Fruit fly (Drosophila melanogaster) whole organism, embryonic: Measurements from ENCODE around the gene Als2.

ENCODE experiments used
- Asciz ChIP-seq: fragments of 200-800 bp; sonication (Bioruptor generic); optimal IDR thresholded peaks from 2 replicates; lab custom pipeline; 2017; ENCODE audit warnings: missing biosample characterization, mild to moderate bottlenecking, missing genetic modification characterization, missing genetic modification reagents
- Bgb ChIP-seq: fragments of 200-800 bp; sonication (Bioruptor generic); IDR thresholded peaks from 2 replicates; pipeline ENCODE4 v1.3.6; 2022; ENCODE audit warnings: missing biosample characterization, missing genetic modification characterization; ENCODE audit not compliant: partially characterized antibody
- CG10654 ChIP-seq: fragments of 200-800 bp; sonication (Bioruptor generic); optimal IDR thresholded peaks from 2 replicates; lab custom pipeline; 2016; ENCODE audit warnings: missing biosample characterization, missing genetic modification characterization
- CG12071 ChIP-seq: fragments of 200-800 bp; sonication (Bioruptor generic); optimal IDR thresholded peaks from 3 replicates; lab custom pipeline; 2018; ENCODE audit warnings: missing biosample characterization, mild to moderate bottlenecking, missing genetic modification characterization
- CG12219 ChIP-seq: fragments of 200-800 bp; sonication (Bioruptor generic); optimal IDR thresholded peaks from 3 replicates; lab custom pipeline; 2018; ENCODE audit warnings: missing biosample characterization, mild to moderate bottlenecking, missing genetic modification characterization
- CG12942 ChIP-seq: fragments of 200-800 bp; sonication (Bioruptor generic); optimal IDR thresholded peaks from 3 replicates; lab custom pipeline; 2016; ENCODE audit warnings: missing biosample characterization, missing genetic modification characterization
- CG13123 ChIP-seq: fragments of 200-800 bp; sonication (Bioruptor generic); optimal IDR thresholded peaks from 2 replicates; lab custom pipeline; 2016; ENCODE audit warnings: missing biosample characterization, missing genetic modification characterization
- CG13775 ChIP-seq: fragments of 200-800 bp; sonication (Bioruptor generic); optimal IDR thresholded peaks from 3 replicates; lab custom pipeline; 2017; ENCODE audit warnings: missing biosample characterization, mild to moderate bottlenecking, missing genetic modification characterization
- CG14050 ChIP-seq: fragments of 200-800 bp; sonication (Bioruptor generic); IDR thresholded peaks from 3 replicates; pipeline ENCODE4 v1.3.6; 2022; ENCODE audit warnings: missing biosample characterization, missing genetic modification characterization
- CG14860 ChIP-seq: fragments of 200-800 bp; sonication (Bioruptor generic); IDR thresholded peaks from 3 replicates; pipeline ENCODE4 v1.3.6; 2022; ENCODE audit warnings: missing biosample characterization, missing genetic modification characterization; ENCODE audit not compliant: partially characterized antibody
- CG31388 ChIP-seq: fragments of 200-800 bp; sonication (Bioruptor generic); optimal IDR thresholded peaks from 2 replicates; lab custom pipeline; 2016; ENCODE audit warnings: missing biosample characterization, missing genetic modification characterization
- CG3163 ChIP-seq: fragments of 200-800 bp; sonication (Bioruptor generic); optimal IDR thresholded peaks from 3 replicates; lab custom pipeline; 2016; ENCODE audit warnings: missing biosample characterization, missing genetic modification characterization
- CG3995 ChIP-seq: fragments of 200-800 bp; sonication (Bioruptor generic); optimal IDR thresholded peaks from 3 replicates; lab custom pipeline; 2016; ENCODE audit warnings: missing biosample characterization, missing genetic modification characterization
- CG4404 ChIP-seq: fragments of 200-800 bp; sonication (Bioruptor generic); IDR thresholded peaks from 2 replicates; pipeline ENCODE4 v1.3.6; 2022; ENCODE audit warnings: missing biosample characterization, missing genetic modification characterization
- CG6254 ChIP-seq: fragments of 200-800 bp; sonication (Bioruptor generic); optimal IDR thresholded peaks from 3 replicates; lab custom pipeline; 2017; ENCODE audit warnings: mild to moderate bottlenecking, missing biosample characterization, missing genetic modification reagents, missing genetic modification characterization
- CG6683 ChIP-seq: fragments of 200-800 bp; sonication (Bioruptor generic); optimal IDR thresholded peaks from 2 replicates; lab custom pipeline; 2017; ENCODE audit warnings: missing biosample characterization, mild to moderate bottlenecking, missing genetic modification characterization, missing genetic modification reagents
- CG7271 ChIP-seq: fragments of 200-800 bp; sonication (Bioruptor generic); optimal IDR thresholded peaks from 2 replicates; lab custom pipeline; 2018; ENCODE audit warnings: missing biosample characterization, mild to moderate bottlenecking, missing genetic modification characterization, moderate library complexity
- CG7839 ChIP-seq: fragments of 200-800 bp; sonication (Bioruptor generic); optimal IDR thresholded peaks from 3 replicates; lab custom pipeline; 2018; ENCODE audit warnings: missing biosample characterization, mild to moderate bottlenecking, missing genetic modification characterization, moderate library complexity
- CG8281 ChIP-seq: fragments of 200-800 bp; sonication (Bioruptor generic); optimal IDR thresholded peaks from 2 replicates; lab custom pipeline; 2018; ENCODE audit warnings: missing biosample characterization, mild to moderate bottlenecking, missing genetic modification characterization, moderate library complexity
- CG9817 ChIP-seq: fragments of 200-800 bp; sonication (Bioruptor generic); optimal IDR thresholded peaks from 2 replicates; lab custom pipeline; 2018; ENCODE audit warnings: missing biosample characterization, mild to moderate bottlenecking, missing genetic modification characterization, moderate library complexity
- Camta ChIP-seq: fragments of 200-800 bp; sonication (Bioruptor generic); optimal IDR thresholded peaks from 2 replicates; lab custom pipeline; 2016; ENCODE audit warnings: missing biosample characterization, missing genetic modification characterization
- Dll ChIP-seq: fragments of 200-800 bp; sonication (Bioruptor generic); IDR thresholded peaks from 4 replicates; pipeline ENCODE4 v1.3.6; 2022; ENCODE audit warnings: missing biosample characterization, missing genetic modification characterization; ENCODE audit not compliant: partially characterized antibody
- ERR ChIP-seq: fragments of 200-800 bp; sonication (Bioruptor generic); optimal IDR thresholded peaks from 2 replicates; lab custom pipeline; 2016; ENCODE audit warnings: missing biosample characterization, missing genetic modification characterization
- GATAe ChIP-seq: fragments of 200-800 bp; sonication (Bioruptor generic); conservative IDR thresholded peaks from 2 replicates; pipeline ENCODE4 v1.3.6; 2022; ENCODE audit warnings: missing biosample characterization, missing genetic modification characterization
- Hmr ChIP-seq: fragments of 200-800 bp; sonication (Bioruptor generic); optimal IDR thresholded peaks from 3 replicates; lab custom pipeline; 2017; ENCODE audit warnings: mild to moderate bottlenecking, missing biosample characterization, missing genetic modification reagents, missing genetic modification characterization
- Kr ChIP-seq: fragments of 200-800 bp; sonication (Bioruptor generic); optimal IDR thresholded peaks from 2 replicates; lab custom pipeline; 2017; ENCODE audit warnings: missing biosample characterization, mild to moderate bottlenecking, missing genetic modification characterization
- Lhr ChIP-seq: fragments of 200-800 bp; sonication (Bioruptor generic); optimal IDR thresholded peaks from 3 replicates; lab custom pipeline; 2017; ENCODE audit warnings: mild to moderate bottlenecking, missing biosample characterization, missing genetic modification reagents, missing genetic modification characterization
- Lpt ChIP-seq: fragments of >200 bp; optimal IDR thresholded peaks from 2 replicates; lab custom pipeline; 2018; ENCODE audit warnings: missing biosample characterization, missing genetic modification characterization
- MTF-1 ChIP-seq: fragments of 200-800 bp; sonication (Bioruptor generic); optimal IDR thresholded peaks from 2 replicates; lab custom pipeline; 2018; ENCODE audit warnings: missing biosample characterization, mild to moderate bottlenecking, missing genetic modification characterization, borderline replicate concordance
- Mrtf ChIP-seq: fragments of 200-800 bp; sonication (Bioruptor generic); IDR thresholded peaks from 3 replicates; pipeline ENCODE4 v1.3.6; 2022; ENCODE audit warnings: missing biosample characterization, missing genetic modification characterization
- Neu2 ChIP-seq: fragments of 200-800 bp; sonication (Bioruptor generic); optimal IDR thresholded peaks from 3 replicates; lab custom pipeline; 2016; ENCODE audit warnings: missing biosample characterization, missing genetic modification characterization, borderline replicate concordance
- Opbp ChIP-seq: fragments of 200-800 bp; sonication (Bioruptor generic); IDR thresholded peaks from 3 replicates; pipeline ENCODE4 v1.3.6; 2022; ENCODE audit warnings: missing biosample characterization, missing genetic modification characterization; ENCODE audit not compliant: partially characterized antibody
- Sox100B ChIP-seq: fragments of 200-800 bp; sonication (Bioruptor generic); optimal IDR thresholded peaks from 3 replicates; lab custom pipeline; 2018; ENCODE audit warnings: missing biosample characterization, mild to moderate bottlenecking, missing genetic modification characterization
- abd-A ChIP-seq: fragments of 200-800 bp; sonication (Bioruptor generic); optimal IDR thresholded peaks from 3 replicates; lab custom pipeline; 2019; ENCODE audit warnings: missing biosample characterization, mild to moderate bottlenecking, missing genetic modification characterization, moderate library complexity
- amos ChIP-seq: fragments of 200-800 bp; sonication (Bioruptor generic); IDR thresholded peaks from 2 replicates; pipeline ENCODE4 v1.3.6; 2022; ENCODE audit warnings: missing biosample characterization, missing genetic modification characterization; ENCODE audit not compliant: partially characterized antibody
- ara ChIP-seq: fragments of 200-800 bp; sonication (Bioruptor generic); IDR thresholded peaks from 2 replicates; pipeline ENCODE4 v1.3.6; 2022; ENCODE audit warnings: missing biosample characterization, missing genetic modification characterization
- bbx ChIP-seq: fragments of 200-800 bp; sonication (Bioruptor generic); IDR thresholded peaks from 2 replicates; pipeline ENCODE4 v1.3.6; 2022; ENCODE audit warnings: missing biosample characterization, missing genetic modification characterization; ENCODE audit not compliant: partially characterized antibody
- cas ChIP-seq: fragments of 200-800 bp; sonication (Bioruptor generic); IDR thresholded peaks from 2 replicates; pipeline ENCODE4 v1.3.6; 2022; ENCODE audit warnings: missing biosample characterization, missing genetic modification characterization
- da ChIP-seq: fragments of 200-800 bp; sonication (Bioruptor generic); optimal IDR thresholded peaks from 2 replicates; lab custom pipeline; 2016; ENCODE audit warnings: missing biosample characterization, missing genetic modification characterization
- grn ChIP-seq: fragments of 200-800 bp; sonication (Bioruptor generic); optimal IDR thresholded peaks from 3 replicates; lab custom pipeline; 2017; ENCODE audit warnings: missing biosample characterization, missing genetic modification characterization
- jing ChIP-seq: fragments of 200-800 bp; sonication (Bioruptor generic); optimal IDR thresholded peaks from 2 replicates; lab custom pipeline; 2018; ENCODE audit warnings: missing biosample characterization, mild to moderate bottlenecking, missing genetic modification characterization
- mirr ChIP-seq: fragments of 200-800 bp; sonication (Bioruptor generic); optimal IDR thresholded peaks from 3 replicates; lab custom pipeline; 2018; ENCODE audit warnings: missing biosample characterization, mild to moderate bottlenecking, missing genetic modification characterization
- nom ChIP-seq: fragments of 200-800 bp; sonication (Bioruptor generic); optimal IDR thresholded peaks from 2 replicates; lab custom pipeline; 2017; ENCODE audit warnings: missing biosample characterization, missing genetic modification characterization, mild to moderate bottlenecking, moderate library complexity, missing genetic modification reagents
- pan ChIP-seq, 4 experiments: fragments of >200 bp in 3 of 4; fragments of 200-800 bp in 1 of 4; sonication (Bioruptor generic) in 1 of 4; optimal IDR thresholded peaks in 3 of 4; IDR thresholded peaks in 1 of 4; 2 replicates each; pipeline versions ENCODE4 v1.3.6 to Lab custom; 2017 to 2022; ENCODE audit warnings: missing biosample characterization in 2 of 4, missing genetic modification characterization in 2 of 4, mixed read lengths in 1 of 4
- peb ChIP-seq: fragments of 200-800 bp; sonication (Bioruptor generic); IDR thresholded peaks from 2 replicates; pipeline ENCODE4 v1.3.6; 2022; ENCODE audit warnings: missing biosample characterization, missing genetic modification characterization
- phol ChIP-seq: fragments of 200-800 bp; sonication (Bioruptor generic); optimal IDR thresholded peaks from 3 replicates; lab custom pipeline; 2018; ENCODE audit warnings: missing biosample characterization, mild to moderate bottlenecking, missing genetic modification characterization, moderate library complexity
- pros ChIP-seq: fragments of 200-800 bp; sonication (Bioruptor generic); optimal IDR thresholded peaks from 3 replicates; lab custom pipeline; 2019; ENCODE audit warnings: missing biosample characterization, mild to moderate bottlenecking, missing genetic modification characterization, moderate library complexity
- stwl ChIP-seq: fragments of 200-800 bp; sonication (Bioruptor generic); optimal IDR thresholded peaks from 3 replicates; lab custom pipeline; 2018; ENCODE audit warnings: missing biosample characterization, mild to moderate bottlenecking, missing genetic modification characterization, moderate library complexity
- unpg ChIP-seq: fragments of 200-800 bp; sonication (Bioruptor generic); optimal IDR thresholded peaks from 3 replicates; lab custom pipeline; 2018; ENCODE audit warnings: missing biosample characterization, mild to moderate bottlenecking, missing genetic modification characterization, moderate library complexity

Als2 gene

DNA sequence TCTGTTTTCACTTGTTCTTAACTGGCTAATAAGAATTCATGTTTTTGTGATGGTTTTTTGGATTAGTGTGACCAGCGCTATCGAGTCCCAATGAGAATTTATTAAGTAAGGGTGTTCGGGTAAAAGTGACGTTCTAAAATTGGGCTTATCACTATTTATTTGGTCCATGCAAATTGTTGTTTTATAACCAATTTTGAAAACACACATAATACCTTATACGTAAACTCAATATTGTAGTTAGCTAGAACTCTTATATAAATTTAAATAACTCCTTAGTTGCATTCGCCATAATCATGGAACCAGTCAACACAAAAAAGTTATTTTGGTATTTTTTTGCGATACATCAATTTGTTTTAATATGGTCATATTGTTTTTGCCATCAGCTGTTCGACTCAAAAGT lies at the start of gene Als2, which contains the start of gene CG11248 (continued):
- TF ChIP-seq CG13123 (no peak), peb (GFP tag; lab: Robert Waterston, UW) (peak; percentile 41; the same call in 1 of the 2 replicates), pan (optimal IDR thresholded peaks at IDR 0.05; lab: Kevin White, UChicago) (no peak), pan (GFP tag; optimal IDR thresholded peaks at IDR 0.05 in 1 of 2, IDR thresholded peaks at IDR 0.05 in 1 of 2) (no peak), CG4404 (GFP tag; lab: Robert Waterston, UW) (peak; percentile 69), MTF-1 (GFP tag; lab: Kevin White, UChicago) (no peak), jing (GFP tag; lab: Kevin White, UChicago) (peak; percentile 3), CG3995 (GFP tag; lab: Kevin White, UChicago) (peak; percentile 87), ERR (peak; percentile 18), CG9817 (tag; lab: Kevin White, UChicago) (peak; percentile 87), unpg (no peak), CG7271 (tag; lab: Kevin White, UChicago) (peak; percentile 43), CG14860 (GFP tag; lab: Robert Waterston, UW) (no peak), Camta (peak; percentile 55), nom (GFP tag; lab: Kevin White, UChicago) (no peak), Neu2 (GFP tag; lab: Kevin White, UChicago) (no peak), cas (GFP tag; lab: Robert Waterston, UW) (no peak), amos (GFP tag; lab: Robert Waterston, UW) (no peak), CG31388 (GFP tag; lab: Kevin White, UChicago) (peak; percentile 51), ara (GFP tag; lab: Robert Waterston, UW) (no peak), GATAe (no peak), CG3163 (peak; percentile 17), Lpt (no peak), grn (GFP tag; lab: Kevin White, UChicago) (no peak), CG13775 (GFP tag; lab: Kevin White, UChicago) (peak; percentile 78), phol (peak; percentile 90), CG12942 (peak; percentile 62), Opbp (GFP tag; lab: Robert Waterston, UW) (no peak), mirr (GFP tag; lab: Kevin White, UChicago) (no peak), CG12219 (GFP tag; lab: Kevin White, UChicago) (peak; percentile 25), CG14050 (GFP tag; lab: Robert Waterston, UW) (peak; percentile 47; the same call in 1 of the 3 replicates), CG7839 (tag; lab: Kevin White, UChicago) (peak; percentile 81), CG10654 (GFP tag; lab: Kevin White, UChicago) (peak; percentile 66), stwl (tag; lab: Kevin White, UChicago) (peak; percentile 82), pros (no peak), Dll (GFP tag; lab: Robert Waterston, UW) (peak; percentile 41; the same call in 1 of the 4 replicates), CG12071 (GFP tag; lab: Kevin White, UChicago) (no peak), CG6254 (GFP tag; lab: Kevin White, UChicago) (no peak), abd-A (no peak), bbx (GFP tag; lab: Robert Waterston, UW) (no peak), Mrtf (GFP tag; lab: Robert Waterston, UW) (no peak), Kr (GFP tag; lab: Kevin White, UChicago) (no peak), Bgb (GFP tag; lab: Robert Waterston, UW) (no peak), CG6683 (GFP tag; lab: Kevin White, UChicago) (no peak), Hmr (GFP tag; lab: Kevin White, UChicago) (no peak), da (GFP tag; lab: Kevin White, UChicago) (no peak), Asciz (GFP tag; lab: Kevin White, UChicago) (no peak), Lhr (GFP tag; lab: Kevin White, UChicago) (peak; percentile 71), Sox100B (GFP tag; lab: Kevin White, UChicago) (no peak), CG8281 (tag; lab: Kevin White, UChicago) (peak; percentile 5)
